Worm (Caenorhabditis elegans) whole organism, young adult: Measurements from ENCODE around the gene B0252.8.

Experiments
- C06A6.2 ChIP-seq: fragments of 200-800 bp; sonication (Bioruptor generic); conservative IDR thresholded peaks from 2 replicates; pipeline ENCODE4 v1.3.6; 2022; ENCODE audit warnings: missing genetic modification characterization, missing compliant biosample characterization
- D2030.7 ChIP-seq: fragments of 200-800 bp; sonication (Bioruptor generic); IDR thresholded peaks from 2 replicates; pipeline ENCODE4 v1.3.6; 2022; ENCODE audit warnings: missing genetic modification reagents, missing genetic modification characterization, missing compliant biosample characterization
- F10E7.11 ChIP-seq: sonication (generic microtip); optimal IDR thresholded peaks from 2 replicates; lab custom pipeline; 2017; ENCODE audit warnings: mild to moderate bottlenecking, missing genetic modification characterization, moderate library complexity, missing compliant biosample characterization
- F55B11.4 ChIP-seq: sonication (generic microtip); optimal IDR thresholded peaks from 2 replicates; lab custom pipeline; 2016; ENCODE audit warnings: missing compliant biosample characterization, missing genetic modification characterization, borderline replicate concordance; ENCODE audit not compliant: insufficient read depth
- K12H6.12 ChIP-seq: fragments of 200-800 bp; sonication (Bioruptor generic); optimal IDR thresholded peaks from 2 replicates; lab custom pipeline; 2018; ENCODE audit warnings: mild to moderate bottlenecking, missing genetic modification characterization, missing compliant biosample characterization
- T07F8.4 ChIP-seq: sonication (generic microtip); optimal IDR thresholded peaks from 2 replicates; lab custom pipeline; 2016; ENCODE audit warnings: mild to moderate bottlenecking, missing genetic modification characterization, moderate library complexity, missing compliant biosample characterization
- Y56A3A.18 ChIP-seq: fragments of 200-800 bp; sonication (Bioruptor generic); IDR thresholded peaks from 2 replicates; pipeline ENCODE4 v1.3.6; 2022; ENCODE audit warnings: missing genetic modification reagents, missing genetic modification characterization, missing compliant biosample characterization
- Y79H2A.3 ChIP-seq: fragments of 200-800 bp; sonication (Bioruptor generic); conservative IDR thresholded peaks from 2 replicates; pipeline ENCODE4 v1.3.6; 2022; ENCODE audit warnings: missing genetic modification reagents, missing genetic modification characterization, missing compliant biosample characterization
- Y95B8A.8 ChIP-seq: fragments of 200-800 bp; sonication (Bioruptor generic); IDR thresholded peaks from 2 replicates; pipeline ENCODE4 v1.3.6; 2022; ENCODE audit warnings: missing genetic modification reagents, missing genetic modification characterization, missing compliant biosample characterization
- akir-1 ChIP-seq: fragments of 200-800 bp; sonication (Bioruptor generic); optimal IDR thresholded peaks from 2 replicates; lab custom pipeline; 2018; ENCODE audit warnings: mild to moderate bottlenecking, missing genetic modification characterization, moderate library complexity, missing compliant biosample characterization
- ama-1 ChIP-seq, 3 experiments: fragments of 150-350 bp in 1 of 3; sonication (generic microtip) in 2 of 3; optimal IDR thresholded peaks; 2 replicates each; lab custom pipeline; 2014 to 2018; ENCODE audit warnings: missing biosample characterization in 2 of 3, missing genetic modification characterization in 2 of 3, missing genetic modification reagents in 2 of 3
- aptf-2 ChIP-seq: fragments of 200-800 bp; sonication (Bioruptor generic); conservative IDR thresholded peaks from 2 replicates; pipeline ENCODE4 v1.3.6; 2022; ENCODE audit warnings: missing genetic modification reagents, missing genetic modification characterization, missing compliant biosample characterization
- attf-5 ChIP-seq: fragments of 200-800 bp; sonication (Bioruptor generic); optimal IDR thresholded peaks from 2 replicates; lab custom pipeline; 2018; ENCODE audit warnings: mild to moderate bottlenecking, missing genetic modification characterization, missing compliant biosample characterization
- bed-1 ChIP-seq: fragments of 200-800 bp; sonication (Bioruptor generic); IDR thresholded peaks from 2 replicates; pipeline ENCODE4 v1.3.6; 2022; ENCODE audit warnings: missing genetic modification reagents, missing genetic modification characterization, missing compliant biosample characterization
- bed-2 ChIP-seq: fragments of 200-800 bp; sonication (Bioruptor generic); IDR thresholded peaks from 2 replicates; pipeline ENCODE4 v1.3.6; 2022; ENCODE audit warnings: missing genetic modification reagents, missing genetic modification characterization, missing compliant biosample characterization
- ccch-3 ChIP-seq: fragments of 200-800 bp; sonication (Bioruptor generic); optimal IDR thresholded peaks from 2 replicates; lab custom pipeline; 2018; ENCODE audit warnings: mild to moderate bottlenecking, missing genetic modification characterization, missing compliant biosample characterization
- cebp-2 ChIP-seq: fragments of 200-800 bp; sonication (Bioruptor generic); IDR thresholded peaks from 2 replicates; pipeline ENCODE4 v1.3.6; 2022; ENCODE audit warnings: missing genetic modification characterization, missing compliant biosample characterization
- ceh-40 ChIP-seq: fragments of 200-800 bp; sonication (Bioruptor generic); IDR thresholded peaks from 2 replicates; pipeline ENCODE4 v1.3.6; 2022; ENCODE audit warnings: missing genetic modification characterization, missing compliant biosample characterization
- ceh-79 ChIP-seq: sonication (generic microtip); optimal IDR thresholded peaks from 2 replicates; lab custom pipeline; 2017; ENCODE audit warnings: mild to moderate bottlenecking, missing genetic modification characterization, missing compliant biosample characterization
- ceh-91 ChIP-seq: fragments of 200-800 bp; sonication (Bioruptor generic); IDR thresholded peaks from 2 replicates; pipeline ENCODE4 v1.3.6; 2022; ENCODE audit warnings: missing genetic modification reagents, missing genetic modification characterization, missing compliant biosample characterization
- die-1 ChIP-seq: sonication (generic microtip); optimal IDR thresholded peaks from 2 replicates; lab custom pipeline; 2016; ENCODE audit warnings: missing genotype, mild to moderate bottlenecking, missing genetic modification characterization, missing compliant biosample characterization
- dox-1 ChIP-seq: fragments of 200-800 bp; sonication (Bioruptor generic); IDR thresholded peaks from 2 replicates; pipeline ENCODE4 v1.3.6; 2022; ENCODE audit warnings: missing genetic modification reagents, missing genetic modification characterization, missing compliant biosample characterization
- dpff-1 ChIP-seq: sonication (generic microtip); optimal IDR thresholded peaks from 2 replicates; lab custom pipeline; 2017; ENCODE audit warnings: mild to moderate bottlenecking, missing genetic modification characterization, missing compliant biosample characterization
- egrh-3 ChIP-seq: fragments of 200-800 bp; sonication (Bioruptor generic); IDR thresholded peaks from 2 replicates; pipeline ENCODE4 v1.3.6; 2022; ENCODE audit warnings: missing genetic modification reagents, missing genetic modification characterization, missing compliant biosample characterization
- fkh-3 ChIP-seq: sonication (generic microtip); optimal IDR thresholded peaks from 2 replicates; lab custom pipeline; 2016; ENCODE audit warnings: mild to moderate bottlenecking, missing genetic modification characterization, missing compliant biosample characterization
- gei-17 ChIP-seq: fragments of 200-800 bp; sonication (Bioruptor generic); optimal IDR thresholded peaks from 2 replicates; lab custom pipeline; 2018; ENCODE audit warnings: mild to moderate bottlenecking, missing genetic modification characterization, missing compliant biosample characterization
- him-1 ChIP-seq: sonication (generic microtip); optimal IDR thresholded peaks from 2 replicates; lab custom pipeline; 2016; ENCODE audit warnings: missing genotype, missing genetic modification reagents, missing genetic modification characterization, missing compliant biosample characterization
- hlh-12 ChIP-seq: sonication (generic microtip); optimal IDR thresholded peaks from 2 replicates; lab custom pipeline; 2016; ENCODE audit warnings: missing genetic modification characterization, missing compliant biosample characterization
- hlh-26 ChIP-seq: fragments of 200-800 bp; sonication (Bioruptor generic); conservative IDR thresholded peaks from 2 replicates; pipeline ENCODE4 v1.3.6; 2022; ENCODE audit warnings: missing genetic modification reagents, missing genetic modification characterization, missing compliant biosample characterization
- hmg-20 ChIP-seq: fragments of 200-800 bp; sonication (Bioruptor generic); IDR thresholded peaks from 2 replicates; pipeline ENCODE4 v1.3.6; 2022; ENCODE audit warnings: missing genetic modification reagents, missing genetic modification characterization, missing compliant biosample characterization
- hrde-1 ChIP-seq: sonication (generic microtip); optimal IDR thresholded peaks from 2 replicates; lab custom pipeline; 2016; ENCODE audit warnings: missing genetic modification characterization, mild to moderate bottlenecking, missing compliant biosample characterization, moderate library complexity, missing genotype, missing genetic modification reagents, borderline replicate concordance
- let-526 ChIP-seq: fragments of 200-800 bp; sonication (Bioruptor generic); IDR thresholded peaks from 2 replicates; pipeline ENCODE4 v1.3.6; 2022; ENCODE audit warnings: missing genetic modification reagents, missing genetic modification characterization, missing compliant biosample characterization
- lin-26 ChIP-seq: fragments of 200-800 bp; sonication (Bioruptor generic); IDR thresholded peaks from 2 replicates; pipeline ENCODE4 v1.3.6; 2022; ENCODE audit warnings: missing genetic modification reagents, missing genetic modification characterization, missing compliant biosample characterization
- lin-35 ChIP-seq, 3 experiments: fragments of 150-350 bp in 2 of 3; sonication (generic microtip) in 1 of 3; optimal IDR thresholded peaks; 2 replicates each; lab custom pipeline; 2014 to 2018; ENCODE audit warnings: missing biosample characterization in 3 of 3, missing genetic modification characterization in 3 of 3, missing genetic modification reagents in 3 of 3
- lin-40 ChIP-seq: sonication (generic microtip); optimal IDR thresholded peaks from 2 replicates; lab custom pipeline; 2016; ENCODE audit warnings: missing genetic modification characterization, mild to moderate bottlenecking, missing compliant biosample characterization, missing genotype, missing genetic modification reagents
- lin-54 ChIP-seq: fragments of 200-800 bp; sonication (Bioruptor generic); optimal IDR thresholded peaks from 2 replicates; lab custom pipeline; 2018; ENCODE audit warnings: mild to moderate bottlenecking, missing genetic modification characterization, missing compliant biosample characterization
- lsy-27 ChIP-seq: sonication (generic microtip); optimal IDR thresholded peaks from 2 replicates; lab custom pipeline; 2017; ENCODE audit warnings: missing genetic modification characterization, mild to moderate bottlenecking, missing compliant biosample characterization, antibody characterized with exemption, missing genotype, borderline replicate concordance; ENCODE audit not compliant: insufficient read depth
- madf-8 ChIP-seq: fragments of 200-800 bp; sonication (Bioruptor generic); conservative IDR thresholded peaks from 2 replicates; pipeline ENCODE4 v1.3.6; 2022; ENCODE audit warnings: missing genetic modification reagents, missing genetic modification characterization, missing compliant biosample characterization
- mes-4 ChIP-seq: sonication (generic microtip); optimal IDR thresholded peaks from 2 replicates; lab custom pipeline; 2016; ENCODE audit warnings: missing genotype, missing genetic modification characterization, missing compliant biosample characterization
- nfya-2 ChIP-seq: fragments of 200-800 bp; sonication (Bioruptor generic); IDR thresholded peaks from 2 replicates; pipeline ENCODE4 v1.3.6; 2022; ENCODE audit warnings: missing genetic modification reagents, missing genetic modification characterization, missing compliant biosample characterization
- nfyb-1 ChIP-seq: fragments of 200-800 bp; sonication (Bioruptor generic); IDR thresholded peaks from 2 replicates; pipeline ENCODE4 v1.3.6; 2022; ENCODE audit warnings: missing genetic modification reagents, missing genetic modification characterization, missing compliant biosample characterization
- nhr-179 ChIP-seq: sonication (generic microtip); optimal IDR thresholded peaks from 2 replicates; lab custom pipeline; 2016; ENCODE audit warnings: mild to moderate bottlenecking, missing genetic modification characterization, missing compliant biosample characterization
- nhr-27 ChIP-seq: fragments of 200-800 bp; sonication (Bioruptor generic); optimal IDR thresholded peaks from 2 replicates; lab custom pipeline; 2018; ENCODE audit warnings: mild to moderate bottlenecking, missing genetic modification characterization, moderate library complexity, missing compliant biosample characterization
- rpc-1 ChIP-seq, 2 experiments: fragments of 150-350 bp in 1 of 2; sonication (generic microtip) in 1 of 2; optimal IDR thresholded peaks; 2 replicates each; lab custom pipeline; 2014 to 2018; ENCODE audit warnings: missing biosample characterization in 1 of 2, missing genetic modification characterization in 1 of 2, missing genetic modification reagents in 1 of 2, missing genotype in 1 of 2
- somi-1 ChIP-seq: fragments of 200-800 bp; sonication (Bioruptor generic); optimal IDR thresholded peaks from 2 replicates; lab custom pipeline; 2018; ENCODE audit warnings: mild to moderate bottlenecking, missing genetic modification characterization, missing compliant biosample characterization
- tbp1 ChIP-seq: fragments of 200-800 bp; sonication (Bioruptor generic); optimal IDR thresholded peaks from 2 replicates; lab custom pipeline; 2018; ENCODE audit warnings: mild to moderate bottlenecking, missing genetic modification characterization, missing compliant biosample characterization
- unc-130 ChIP-seq: sonication (generic microtip); optimal IDR thresholded peaks from 2 replicates; lab custom pipeline; 2016; ENCODE audit warnings: missing genetic modification reagents, missing genetic modification characterization, missing compliant biosample characterization
- ztf-18 ChIP-seq: sonication (generic microtip); optimal IDR thresholded peaks from 2 replicates; lab custom pipeline; 2016; ENCODE audit warnings: missing genotype, mild to moderate bottlenecking, missing genetic modification characterization, missing compliant biosample characterization
- ztf-6 ChIP-seq: fragments of 200-800 bp; sonication (Bioruptor generic); IDR thresholded peaks from 2 replicates; pipeline ENCODE4 v1.3.6; 2022; ENCODE audit warnings: missing genetic modification reagents, missing genetic modification characterization, missing compliant biosample characterization

B0252.8 gene

DNA sequence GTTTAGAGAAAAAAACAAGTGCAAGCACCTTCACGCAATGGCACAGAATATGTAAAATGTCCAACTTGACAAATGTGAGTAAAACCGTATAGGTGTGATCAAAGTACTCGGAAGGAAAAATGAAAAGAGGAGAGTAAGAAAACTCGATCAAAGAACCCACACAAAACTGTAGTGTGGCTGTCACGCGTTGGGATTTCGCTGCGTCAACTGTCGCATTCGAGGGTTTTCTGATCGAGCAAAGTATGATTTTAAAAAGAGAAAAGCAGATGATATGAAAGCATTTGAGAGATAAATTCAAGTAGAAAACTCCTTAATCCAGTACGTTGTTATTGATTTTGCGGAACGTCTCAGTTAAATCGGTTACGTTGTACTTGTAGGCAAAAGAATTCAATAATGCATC, 24.1 kb upstream of the B0252.8 start (continued):
- TF ChIP-seq ztf-18 (tag; lab: Kevin White, UChicago) (no peak), him-1 (tag; lab: Kevin White, UChicago) (no peak), akir-1 (GFP tag; lab: Kevin White, UChicago) (no peak), somi-1 (GFP tag; lab: Kevin White, UChicago) (peak; percentile 30), lsy-27 (tag; lab: Kevin White, UChicago) (no peak), Y56A3A.18 (GFP tag; lab: Robert Waterston, UW) (no peak), cebp-2 (GFP tag; lab: Robert Waterston, UW) (no peak), attf-5 (GFP tag; lab: Kevin White, UChicago) (peak; percentile 21), bed-1 (GFP tag; lab: Robert Waterston, UW) (no peak), nhr-179 (no peak), C06A6.2 (GFP tag; lab: Robert Waterston, UW) (no peak), ama-1 (optimal IDR thresholded peaks at IDR 0.05; lab: Kevin White, UChicago) (no peak), ama-1 (GFP tag; optimal IDR thresholded peaks at IDR 0.05; lab: Kevin White, UChicago) (no peak), nfya-2 (no peak), Y79H2A.3 (no peak), hlh-12 (no peak), mes-4 (tag; lab: Kevin White, UChicago) (no peak), hmg-20 (no peak), ceh-40 (GFP tag; lab: Robert Waterston, UW) (no peak), ccch-3 (no peak), lin-54 (GFP tag; lab: Kevin White, UChicago) (peak; percentile 42), T07F8.4 (tag; lab: Kevin White, UChicago) (no peak), hrde-1 (tag; lab: Kevin White, UChicago) (no peak), lin-26 (GFP tag; lab: Robert Waterston, UW) (no peak), D2030.7 (GFP tag; lab: Robert Waterston, UW) (no peak), egrh-3 (GFP tag; lab: Robert Waterston, UW) (no peak), rpc-1 (optimal IDR thresholded peaks at IDR 0.05; lab: Kevin White, UChicago) (no peak), rpc-1 (tag; optimal IDR thresholded peaks at IDR 0.05; lab: Kevin White, UChicago) (no peak), let-526 (peak; percentile 48; the same call in 1 of the 2 replicates), dpff-1 (tag; lab: Kevin White, UChicago) (no peak), ceh-79 (tag; lab: Kevin White, UChicago) (no peak), nhr-27 (tag; lab: Kevin White, UChicago) (no peak), ztf-6 (no peak), tbp1 (GFP tag; lab: Kevin White, UChicago) (peak; percentile 36), die-1 (tag; lab: Kevin White, UChicago) (no peak), hlh-26 (GFP tag; lab: Robert Waterston, UW) (no peak), ceh-91 (no peak), K12H6.12 (no peak), gei-17 (no peak), F10E7.11 (tag; lab: Kevin White, UChicago) (no peak), F55B11.4 (no peak), madf-8 (GFP tag; lab: Robert Waterston, UW) (no peak), lin-40 (peak; percentile 5), unc-130 (GFP tag; lab: Kevin White, UChicago) (no peak), Y95B8A.8 (GFP tag; lab: Robert Waterston, UW) (no peak; the same call in 1 of the 2 replicates), nfyb-1 (peak; percentile 46; the same call in 1 of the 2 replicates), fkh-3 (no peak), bed-2 (no peak), lin-35 (GFP tag; optimal IDR thresholded peaks at IDR 0.05; lab: Kevin White, UChicago) (no peak), aptf-2 (GFP tag; lab: Robert Waterston, UW) (no peak), dox-1 (GFP tag; lab: Robert Waterston, UW) (no peak)
